Worm (Caenorhabditis elegans): ENCODE measurements around the gene C08F11.12.
A peak's percentile ranks its signal among the peaks of the same experiment; 100 is the strongest.

Gene C08F11.12

ce11 chrIV:13601428-13601827 is 49.9 kb downstream of the C08F11.12 start:
- TF ChIP-seq lsy-27 (tag; optimal IDR thresholded peaks at IDR 0.05; ENCODE audit: borderline replicate concordance, insufficient read depth) = no peak
- TF ChIP-seq tbp1 (GFP tag; optimal IDR thresholded peaks at IDR 0.05) = peak; percentile 75
- TF ChIP-seq attf-6 (GFP tag; IDR thresholded peaks at IDR 0.05) = peak; percentile 99
- TF ChIP-seq nfyb-1 (GFP tag; IDR thresholded peaks at IDR 0.05) = no peak
- peak; percentile 22; the same call in 1 of the 2 replicates for TF ChIP-seq rcor-1 (GFP tag; IDR thresholded peaks at IDR 0.05)
- TF ChIP-seq T07F8.4 (tag; optimal IDR thresholded peaks at IDR 0.05) = no peak
- TF ChIP-seq athp-1 (tag; optimal IDR thresholded peaks at IDR 0.05) = no peak
- no peak for TF ChIP-seq madf-3 (GFP tag; IDR thresholded peaks at IDR 0.05)
- TF ChIP-seq lsl-1 (GFP tag; optimal IDR thresholded peaks at IDR 0.05) = peak; percentile 19
- TF ChIP-seq fkh-3 (tag; optimal IDR thresholded peaks at IDR 0.05) = no peak
- peak; percentile 21; the same call in 1 of the 2 replicates for TF ChIP-seq ekl-4 (GFP tag; IDR thresholded peaks at IDR 0.05)
- peak; percentile 14; the same call in 1 of the 2 replicates for TF ChIP-seq ceh-100 (GFP tag; IDR thresholded peaks at IDR 0.05)
- peak; percentile 86 for TF ChIP-seq F49E8.2 (tag; optimal IDR thresholded peaks at IDR 0.05; ENCODE audit: insufficient read depth)
- TF ChIP-seq nhr-120 (GFP tag; IDR thresholded peaks at IDR 0.05) = no peak
- no peak for TF ChIP-seq T26A5.8 (tag; optimal IDR thresholded peaks at IDR 0.05)
- no peak for TF ChIP-seq hrde-1 (tag; optimal IDR thresholded peaks at IDR 0.05; ENCODE audit: borderline replicate concordance)
- no peak for TF ChIP-seq F37B4.10 (GFP tag; IDR thresholded peaks at IDR 0.05)
- no peak for TF ChIP-seq him-1 (tag; optimal IDR thresholded peaks at IDR 0.05)
- TF ChIP-seq hmg-1.2 (GFP tag; IDR thresholded peaks at IDR 0.05) = peak; percentile 97
- no peak for TF ChIP-seq somi-1 (GFP tag; optimal IDR thresholded peaks at IDR 0.05)
- TF ChIP-seq pbrm-1 (GFP tag; IDR thresholded peaks at IDR 0.05) = peak; percentile 84
- TF ChIP-seq hsf-1 (GFP tag; IDR thresholded peaks at IDR 0.05) = peak; percentile 46; the same call in 1 of the 2 replicates
- TF ChIP-seq F10E7.11 (tag; optimal IDR thresholded peaks at IDR 0.05) = no peak
- no peak for TF ChIP-seq nhr-27 (tag; optimal IDR thresholded peaks at IDR 0.05)
- peak; percentile 77 for TF ChIP-seq snpc-3.4 (tag; optimal IDR thresholded peaks at IDR 0.05)
- no peak for TF ChIP-seq K11D2.4 (GFP tag; IDR thresholded peaks at IDR 0.05)
- TF ChIP-seq snpc-4 (GFP tag; optimal IDR thresholded peaks at IDR 0.05) = peak; percentile 87
- TF ChIP-seq snpc-4 (tag; optimal IDR thresholded peaks at IDR 0.05) = peak; percentile 92 to 98 (median 95)
- peak; percentile 93 for TF ChIP-seq snpc-1.1 (tag; optimal IDR thresholded peaks at IDR 0.05; ENCODE audit: insufficient read depth)
- no peak for TF ChIP-seq repo-1 (tag; optimal IDR thresholded peaks at IDR 0.05)
- TF ChIP-seq tlf-1 (GFP tag; optimal IDR thresholded peaks at IDR 0.05) = no peak
- TF ChIP-seq D2030.7 (GFP tag; IDR thresholded peaks at IDR 0.05) = peak; percentile 53
- TF ChIP-seq rec-8 (tag; optimal IDR thresholded peaks at IDR 0.05) = no peak
- no peak for TF ChIP-seq aptf-2 (GFP tag; conservative IDR thresholded peaks at IDR 0.05)
- TF ChIP-seq lin-26 (GFP tag; IDR thresholded peaks at IDR 0.05) = 0 out of 2 replicates have a peak, but pooled peaks have one; percentile 39
- TF ChIP-seq madf-6 (GFP tag; IDR thresholded peaks at IDR 0.05) = peak; percentile 77
- TF ChIP-seq F52B5.7 (tag; optimal IDR thresholded peaks at IDR 0.05) = no peak
- TF ChIP-seq pha-4 (tag; optimal IDR thresholded peaks at IDR 0.05) = no peak
- peak; percentile 36 for TF ChIP-seq snpc-1.3 (tag; optimal IDR thresholded peaks at IDR 0.05; ENCODE audit: insufficient read depth)
- peak; percentile 30 for TF ChIP-seq lin-54 (GFP tag; optimal IDR thresholded peaks at IDR 0.05)
- peak; percentile 33; the same call in 1 of the 2 replicates for TF ChIP-seq F33H1.4 (GFP tag; IDR thresholded peaks at IDR 0.05)
- no peak for TF ChIP-seq Y95B8A.8 (GFP tag; IDR thresholded peaks at IDR 0.05)
- TF ChIP-seq dox-1 (GFP tag; IDR thresholded peaks at IDR 0.05) = peak; percentile 29; the same call in 1 of the 2 replicates
- 0 out of 2 replicates have a peak, but pooled peaks have one; percentile 51 for TF ChIP-seq cebp-2 (GFP tag; IDR thresholded peaks at IDR 0.05)
- no peak for TF ChIP-seq unc-130 (GFP tag; optimal IDR thresholded peaks at IDR 0.05)

Measured in whole organism, young adult.